Fruit fly (Drosophila melanogaster): ENCODE data around the gene GluRIIB.

dm6 chr2L:5558809-5559392, at the start of gene GluRIIB:
- TF ChIP-seq insv (GFP tag; optimal IDR thresholded peaks at IDR 0.05): no peak
- TF ChIP-seq dysf (GFP tag; IDR thresholded peaks at IDR 0.05): no peak
- TF ChIP-seq gro (GFP tag; optimal IDR thresholded peaks at IDR 0.05): no peak

Measured in whole organism, embryonic.